1 fruit fly cellular context compared by ENCODE assay signal in genomic region chr3R:13710645-13711044, dm6.
A peak's percentile ranks its signal among the peaks of the same experiment; 100 is the strongest.
TF ChIP-seq lines count a peak whose summit lies in the region.

No protein-coding gene starts in this region.

TF ChIP-seq in whole organism, embryonic, 481 proteins besides CTCF, POLR2A, EP300 and RAD21 (continued from another document):
- peak; percentile 9 for TF ChIP-seq CG7987 (GFP tag; optimal IDR thresholded peaks at IDR 0.05; lab: Kevin White, UChicago)
- peak; percentile 26 for TF ChIP-seq lab (GFP tag; optimal IDR thresholded peaks at IDR 0.05; lab: Kevin White, UChicago)
- TF ChIP-seq Sin3A (optimal IDR thresholded peaks at IDR 0.05; lab: Kevin White, UChicago): peak; percentile 41
- TF ChIP-seq BEAF-32 (GFP tag; optimal IDR thresholded peaks at IDR 0.05; lab: Kevin White, UChicago): peak; percentile 5
- TF ChIP-seq fu2 (GFP tag; optimal IDR thresholded peaks at IDR 0.05; lab: Kevin White, UChicago): no peak
- no peak for TF ChIP-seq CG1529 (GFP tag; optimal IDR thresholded peaks at IDR 0.05; lab: Kevin White, UChicago)
- peak; percentile 34; the same call in 1 of the 3 replicates for TF ChIP-seq ci (GFP tag; IDR thresholded peaks at IDR 0.05; lab: Robert Waterston, UW)
- TF ChIP-seq CG4854 (GFP tag; optimal IDR thresholded peaks at IDR 0.05; lab: Kevin White, UChicago): peak; percentile 93
- 0 out of 3 replicates have a peak, but pooled peaks have one; percentile 26 for TF ChIP-seq Optix (GFP tag; IDR thresholded peaks at IDR 0.05; lab: Robert Waterston, UW)
- TF ChIP-seq CG13287 (GFP tag; IDR thresholded peaks at IDR 0.05; lab: Robert Waterston, UW; ENCODE audit: partially characterized antibody): peak; percentile 53
- peak; percentile 37 for TF ChIP-seq knrl (GFP tag; IDR thresholded peaks at IDR 0.05; lab: Robert Waterston, UW; ENCODE audit: partially characterized antibody)
- TF ChIP-seq crc (GFP tag; optimal IDR thresholded peaks at IDR 0.05; lab: Kevin White, UChicago): no peak
- peak; percentile 19 for TF ChIP-seq nerfin-1 (tag; optimal IDR thresholded peaks at IDR 0.05; lab: Kevin White, UChicago)
- TF ChIP-seq E2f2 (GFP tag; IDR thresholded peaks at IDR 0.05; lab: Robert Waterston, UW): peak; percentile 62
- peak; percentile 6; the same call in 1 of the 3 replicates for TF ChIP-seq dysf (GFP tag; IDR thresholded peaks at IDR 0.05; lab: Robert Waterston, UW)
- no peak for TF ChIP-seq Taf1 (GFP tag; IDR thresholded peaks at IDR 0.05; lab: Robert Waterston, UW)
- TF ChIP-seq NC2α (GFP tag; optimal IDR thresholded peaks at IDR 0.05; lab: Kevin White, UChicago): no peak
- peak; percentile 61 for TF ChIP-seq CG3281 (GFP tag; optimal IDR thresholded peaks at IDR 0.05; lab: Kevin White, UChicago)
- no peak for TF ChIP-seq jing (GFP tag; optimal IDR thresholded peaks at IDR 0.05; lab: Kevin White, UChicago)
- TF ChIP-seq CG13296 (GFP tag; optimal IDR thresholded peaks at IDR 0.05; lab: Kevin White, UChicago): no peak
- peak; percentile 38 for TF ChIP-seq Dp (GFP tag; optimal IDR thresholded peaks at IDR 0.05; lab: Kevin White, UChicago)
- peak; percentile 31; the same call in 1 of the 2 replicates for TF ChIP-seq vvl (GFP tag; IDR thresholded peaks at IDR 0.05; lab: Robert Waterston, UW)
- peak; percentile 37; the same call in 1 of the 2 replicates for TF ChIP-seq tna (GFP tag; IDR thresholded peaks at IDR 0.05; lab: Robert Waterston, UW; ENCODE audit: partially characterized antibody)
- peak; percentile 28 for TF ChIP-seq CG12659 (GFP tag; optimal IDR thresholded peaks at IDR 0.05; lab: Kevin White, UChicago)
- TF ChIP-seq chif (GFP tag; optimal IDR thresholded peaks at IDR 0.05; lab: Kevin White, UChicago): peak in 1 of 2 experiments; percentile 18
- no peak for TF ChIP-seq ewg (GFP tag; optimal IDR thresholded peaks at IDR 0.05; lab: Kevin White, UChicago)
- no peak for TF ChIP-seq CG3995 (GFP tag; optimal IDR thresholded peaks at IDR 0.05; lab: Kevin White, UChicago)
- no peak for TF ChIP-seq CG18619 (GFP tag; optimal IDR thresholded peaks at IDR 0.05; lab: Kevin White, UChicago)
- no peak for TF ChIP-seq stc (GFP tag; IDR thresholded peaks at IDR 0.05; lab: Robert Waterston, UW)
- peak; percentile 73 for TF ChIP-seq ftz-f1 (GFP tag; optimal IDR thresholded peaks at IDR 0.05; lab: Kevin White, UChicago)
- 0 out of 2 replicates have a peak, but pooled peaks have one; percentile 37 for TF ChIP-seq chm (GFP tag; IDR thresholded peaks at IDR 0.05; lab: Robert Waterston, UW)
- TF ChIP-seq hkb (optimal IDR thresholded peaks at IDR 0.05; lab: Kevin White, UChicago): no peak
- TF ChIP-seq hkb (GFP tag; IDR thresholded peaks at IDR 0.05; lab: Robert Waterston, UW): 0 out of 2 replicates have a peak, but pooled peaks have one; percentile 15
- peak; percentile 30; the same call in 1 of the 2 replicates for TF ChIP-seq CG10366 (GFP tag; IDR thresholded peaks at IDR 0.05; lab: Robert Waterston, UW)
- peak; percentile 55 for TF ChIP-seq CG32772 (GFP tag; IDR thresholded peaks at IDR 0.05; lab: Robert Waterston, UW)
- no peak for TF ChIP-seq CG7556 (GFP tag; optimal IDR thresholded peaks at IDR 0.05; lab: Kevin White, UChicago)
- TF ChIP-seq Ptx1 (GFP tag; IDR thresholded peaks at IDR 0.05; lab: Robert Waterston, UW): no peak
- peak; percentile 91 to 97 for TF ChIP-seq crp (GFP tag; optimal IDR thresholded peaks at IDR 0.05; lab: Kevin White, UChicago)
- peak; percentile 55 for TF ChIP-seq Ets65A (GFP tag; lab: Kevin White, UChicago)
- peak; percentile 70 for TF ChIP-seq sens (GFP tag; lab: Kevin White, UChicago)
- TF ChIP-seq CHES-1-like (GFP tag; optimal IDR thresholded peaks at IDR 0.05; lab: Kevin White, UChicago): peak; percentile 17
- TF ChIP-seq CG8388 (GFP tag; optimal IDR thresholded peaks at IDR 0.05; lab: Kevin White, UChicago): peak; percentile 3
- no peak for TF ChIP-seq Scr (GFP tag; IDR thresholded peaks at IDR 0.05; lab: Robert Waterston, UW; ENCODE audit: partially characterized antibody)
- TF ChIP-seq CG13624 (GFP tag; optimal IDR thresholded peaks at IDR 0.05; lab: Kevin White, UChicago): no peak
